Fruit fly (Drosophila melanogaster): ENCODE results near the gene msd1.

dm6 chr3L:1380959-1381358 lies 49.4 kb downstream of the msd1 start:
- no peak for TF ChIP-seq usp (GFP tag; optimal IDR thresholded peaks at IDR 0.05)
- no peak for TF ChIP-seq dmrt93B (GFP tag; optimal IDR thresholded peaks at IDR 0.05)
- TF ChIP-seq psq (GFP tag; optimal IDR thresholded peaks at IDR 0.05) = no peak
- TF ChIP-seq lola (GFP tag; optimal IDR thresholded peaks at IDR 0.05) = no peak
- TF ChIP-seq CG9705 (GFP tag; optimal IDR thresholded peaks at IDR 0.05) = no peak

Measured in whole organism, wandering third instar larva.